Worm (Caenorhabditis elegans) whole organism, late embryonic: ENCODE data around the gene D2023.6.
A peak's percentile ranks its signal among the peaks of the same experiment; 100 is the strongest.

Source experiments
- C08G9.2 ChIP-seq: sonication (generic microtip); optimal IDR thresholded peaks from 2 replicates; lab custom pipeline; 2016; ENCODE audit warnings: mild to moderate bottlenecking, missing genetic modification characterization, moderate library complexity, missing compliant biosample characterization
- K09A11.1 ChIP-seq: sonication (generic microtip); optimal IDR thresholded peaks from 2 replicates; lab custom pipeline; 2017; ENCODE audit warnings: antibody characterized with exemption, mild to moderate bottlenecking, missing genetic modification characterization, missing compliant biosample characterization; ENCODE audit not compliant: insufficient read depth
- T23F11.4 ChIP-seq: fragments of 200-800 bp; sonication (Bioruptor generic); optimal IDR thresholded peaks from 2 replicates; lab custom pipeline; 2018; ENCODE audit warnings: mild to moderate bottlenecking, missing genetic modification characterization, missing compliant biosample characterization
- ama-1 ChIP-seq: fragments of 150-350 bp; optimal IDR thresholded peaks from 2 replicates; lab custom pipeline; 2014
- ceh-14 ChIP-seq: sonication (generic microtip); optimal IDR thresholded peaks from 2 replicates; lab custom pipeline; 2016; ENCODE audit warnings: missing genotype, missing genetic modification characterization, missing compliant biosample characterization
- ceh-2 ChIP-seq: sonication (generic microtip); optimal IDR thresholded peaks from 2 replicates; lab custom pipeline; 2016; ENCODE audit warnings: missing genotype, missing genetic modification characterization, missing compliant biosample characterization
- ceh-31 ChIP-seq: sonication (generic microtip); optimal IDR thresholded peaks from 2 replicates; lab custom pipeline; 2016; ENCODE audit warnings: missing genetic modification characterization, missing compliant biosample characterization
- ceh-34 ChIP-seq: sonication (generic microtip); optimal IDR thresholded peaks from 2 replicates; lab custom pipeline; 2016; ENCODE audit warnings: mild to moderate bottlenecking, missing genetic modification characterization, missing compliant biosample characterization
- ceh-9 ChIP-seq: sonication (generic microtip); optimal IDR thresholded peaks from 2 replicates; lab custom pipeline; 2016; ENCODE audit warnings: mild to moderate bottlenecking, missing genetic modification characterization, inconsistent platforms, missing compliant biosample characterization
- che-1 ChIP-seq: sonication (generic microtip); optimal IDR thresholded peaks from 2 replicates; lab custom pipeline; 2016; ENCODE audit warnings: mild to moderate bottlenecking, missing genetic modification characterization, missing compliant biosample characterization
- dve-1 ChIP-seq: sonication (generic microtip); optimal IDR thresholded peaks from 2 replicates; lab custom pipeline; 2017; ENCODE audit warnings: antibody characterized with exemption, mild to moderate bottlenecking, missing genetic modification characterization, missing compliant biosample characterization
- elt-2 ChIP-seq: sonication (generic microtip); optimal IDR thresholded peaks from 2 replicates; lab custom pipeline; 2016; ENCODE audit warnings: missing genetic modification reagents, missing genetic modification characterization, missing compliant biosample characterization
- eyg-1 ChIP-seq: sonication (generic microtip); optimal IDR thresholded peaks from 2 replicates; lab custom pipeline; 2016; ENCODE audit warnings: missing genotype, missing genetic modification characterization, missing compliant biosample characterization
- fkh-10 ChIP-seq: fragments of 150-350 bp; optimal IDR thresholded peaks from 2 replicates; lab custom pipeline; 2014; ENCODE audit warnings: missing biosample characterization, missing genetic modification reagents, missing genetic modification characterization
- hlh-30 ChIP-seq: sonication (generic microtip); optimal IDR thresholded peaks from 2 replicates; lab custom pipeline; 2017; ENCODE audit warnings: antibody characterized with exemption, missing genetic modification characterization, missing compliant biosample characterization; ENCODE audit not compliant: insufficient read depth
- hlh-8 ChIP-seq: sonication (generic microtip); optimal IDR thresholded peaks from 2 replicates; lab custom pipeline; 2016; ENCODE audit warnings: missing genotype, missing genetic modification characterization, missing compliant biosample characterization
- lim-6 ChIP-seq: sonication (generic microtip); optimal IDR thresholded peaks from 2 replicates; lab custom pipeline; 2016; ENCODE audit warnings: missing genetic modification characterization, missing compliant biosample characterization
- madf-2 ChIP-seq: sonication (generic microtip); optimal IDR thresholded peaks from 2 replicates; lab custom pipeline; 2017; ENCODE audit warnings: missing genetic modification characterization, missing compliant biosample characterization
- nfya-1 ChIP-seq: sonication (generic microtip); optimal IDR thresholded peaks from 2 replicates; lab custom pipeline; 2017; ENCODE audit warnings: missing genetic modification characterization, mild to moderate bottlenecking, missing compliant biosample characterization, antibody characterized with exemption, moderate library complexity
- nhr-11 ChIP-seq: fragments of 150-350 bp; optimal IDR thresholded peaks from 2 replicates; lab custom pipeline; 2014; ENCODE audit warnings: missing biosample characterization, missing genetic modification characterization
- nhr-232 ChIP-seq: sonication (generic microtip); optimal IDR thresholded peaks from 2 replicates; lab custom pipeline; 2016; ENCODE audit warnings: missing genetic modification characterization, missing compliant biosample characterization
- npax-4 ChIP-seq: sonication (generic microtip); optimal IDR thresholded peaks from 2 replicates; lab custom pipeline; 2016; ENCODE audit warnings: missing genetic modification characterization, missing compliant biosample characterization
- pat-9 ChIP-seq: fragments of 200-800 bp; sonication (Bioruptor generic); optimal IDR thresholded peaks from 2 replicates; lab custom pipeline; 2018; ENCODE audit warnings: mild to moderate bottlenecking, missing genetic modification characterization, moderate library complexity, missing compliant biosample characterization
- pax-1 ChIP-seq: fragments of 150-350 bp; optimal IDR thresholded peaks from 2 replicates; lab custom pipeline; 2014; ENCODE audit warnings: missing biosample characterization, missing genetic modification characterization
- pha-4 ChIP-seq: fragments of 150-350 bp; optimal IDR thresholded peaks from 2 replicates; lab custom pipeline; 2018; ENCODE audit warnings: missing biosample characterization, missing genetic modification reagents, missing genetic modification characterization
- pqm-1 ChIP-seq: sonication (generic microtip); optimal IDR thresholded peaks from 2 replicates; lab custom pipeline; 2016; ENCODE audit warnings: missing genetic modification characterization, missing compliant biosample characterization
- ref-2 ChIP-seq: sonication (generic microtip); optimal IDR thresholded peaks from 2 replicates; lab custom pipeline; 2016; ENCODE audit warnings: missing genetic modification characterization, missing compliant biosample characterization
- rnt-1 ChIP-seq: sonication (generic microtip); optimal IDR thresholded peaks from 2 replicates; lab custom pipeline; 2016; ENCODE audit warnings: missing genetic modification characterization, missing compliant biosample characterization
- sdc-2 ChIP-seq: sonication (generic microtip); optimal IDR thresholded peaks from 2 replicates; lab custom pipeline; 2016; ENCODE audit warnings: missing genotype, missing genetic modification characterization, missing compliant biosample characterization
- sox-2 ChIP-seq: fragments of 200-800 bp; sonication (Bioruptor generic); IDR thresholded peaks from 2 replicates; pipeline ENCODE4 v1.3.6; 2022; ENCODE audit warnings: missing genetic modification reagents, missing genetic modification characterization, missing compliant biosample characterization
- sox-4 ChIP-seq: sonication (generic microtip); optimal IDR thresholded peaks from 2 replicates; lab custom pipeline; 2017; ENCODE audit warnings: mild to moderate bottlenecking, missing genetic modification characterization, inconsistent platforms, missing compliant biosample characterization
- syd-9 ChIP-seq: sonication (generic microtip); optimal IDR thresholded peaks from 2 replicates; lab custom pipeline; 2016; ENCODE audit warnings: mild to moderate bottlenecking, missing genetic modification characterization, moderate library complexity, missing compliant biosample characterization
- ttx-3 ChIP-seq: sonication (generic microtip); optimal IDR thresholded peaks from 2 replicates; lab custom pipeline; 2016; ENCODE audit warnings: missing genetic modification reagents, missing genetic modification characterization, missing compliant biosample characterization
- unc-3 ChIP-seq, 2 experiments: fragments of 200-800 bp in 1 of 2; sonication (Bioruptor generic) in 1 of 2; sonication (generic microtip) in 1 of 2; conservative IDR thresholded peaks in 1 of 2; optimal IDR thresholded peaks in 1 of 2; 2 replicates each; pipeline versions ENCODE4 v1.3.6 to Lab custom; 2016 to 2022; ENCODE audit warnings: missing compliant biosample characterization in 2 of 2, missing genetic modification characterization in 2 of 2, missing genetic modification reagents in 1 of 2
- unc-42 ChIP-seq: sonication (generic microtip); optimal IDR thresholded peaks from 2 replicates; lab custom pipeline; 2016; ENCODE audit warnings: missing genotype, missing genetic modification characterization, missing compliant biosample characterization
- unc-55 ChIP-seq: sonication (generic microtip); optimal IDR thresholded peaks from 2 replicates; lab custom pipeline; 2017; ENCODE audit warnings: missing biosample characterization, missing genetic modification reagents, missing genetic modification characterization

D2023.6 gene

DNA sequence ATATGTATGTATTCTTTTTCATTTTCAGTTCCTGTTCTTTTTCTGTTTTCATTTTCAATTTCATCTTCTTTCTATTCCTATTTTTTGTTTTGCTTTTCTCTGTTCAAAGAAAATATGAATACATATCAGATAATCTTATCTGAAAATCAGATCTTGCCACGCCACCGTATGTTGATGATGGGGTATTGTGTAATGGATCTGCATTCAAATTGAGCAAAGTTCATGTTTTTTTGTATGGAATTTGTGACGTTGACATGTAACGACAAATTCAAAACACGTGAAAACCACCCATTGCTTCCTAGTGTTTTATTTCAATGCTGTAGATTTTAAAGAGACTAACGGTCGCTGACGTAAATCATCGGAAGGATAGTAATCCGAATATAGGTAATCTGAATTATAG is 31.1 kb downstream of the D2023.6 start:
- no peak for TF ChIP-seq rnt-1 (tag; lab: Kevin White, UChicago)
- TF ChIP-seq sdc-2 (tag; lab: Kevin White, UChicago), result no peak
- TF ChIP-seq dve-1 (tag; lab: Kevin White, UChicago), result no peak
- TF ChIP-seq ceh-14 (tag; lab: Kevin White, UChicago), result no peak
- no peak for TF ChIP-seq K09A11.1 (tag; lab: Kevin White, UChicago)
- TF ChIP-seq unc-3 (GFP tag; conservative IDR thresholded peaks at IDR 0.05; lab: Robert Waterston, UW), result no peak
- TF ChIP-seq unc-3 (tag; optimal IDR thresholded peaks at IDR 0.05; lab: Kevin White, UChicago), result no peak
- TF ChIP-seq pax-1, result no peak
- no peak for TF ChIP-seq ceh-2 (tag; lab: Kevin White, UChicago)
- TF ChIP-seq nfya-1 (tag; lab: Kevin White, UChicago), result no peak

DNA sequence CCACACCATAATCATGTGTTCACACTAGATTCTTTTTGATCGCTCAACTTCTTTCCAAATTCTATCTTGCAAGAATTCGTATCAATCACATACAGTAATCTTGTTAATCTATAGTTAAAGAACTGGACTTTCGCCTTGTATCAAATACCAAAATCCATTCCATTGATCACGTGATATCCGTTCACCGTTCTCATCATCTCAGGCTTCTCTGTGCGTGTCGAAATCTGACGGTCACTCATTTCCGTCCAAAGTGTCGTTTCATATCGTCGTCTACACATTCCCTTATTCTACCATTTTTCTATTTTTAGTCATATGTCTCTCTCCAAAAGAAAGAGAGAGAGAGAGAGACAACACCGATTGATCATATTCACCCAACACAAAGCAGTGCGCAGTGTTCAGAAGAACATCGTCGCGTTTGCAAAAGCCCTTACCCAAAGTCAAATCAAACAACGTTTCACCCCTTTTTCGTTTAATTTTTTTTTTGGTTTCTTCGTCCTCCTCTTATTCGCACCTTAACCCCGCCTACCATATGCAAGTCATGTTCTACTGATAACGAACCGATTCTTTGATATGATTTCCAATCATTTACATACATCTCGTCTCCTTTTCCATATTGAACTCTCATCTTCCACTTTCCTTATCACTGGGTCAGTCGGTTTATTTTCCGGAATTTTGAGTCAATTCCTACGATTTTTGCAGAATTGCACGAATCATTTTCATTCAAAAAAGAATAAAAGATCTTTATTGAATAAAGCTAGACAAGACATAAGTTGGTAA is 32.1 kb downstream of the D2023.6 start:
- peak; percentile 73 for TF ChIP-seq elt-2 (tag; lab: Kevin White, UChicago)
- TF ChIP-seq nhr-11 (tag; lab: Kevin White, UChicago), result no peak
- no peak for TF ChIP-seq pqm-1
- TF ChIP-seq ref-2 (tag; lab: Kevin White, UChicago), result no peak
- peak; percentile 49 for TF ChIP-seq hlh-30 (tag; lab: Kevin White, UChicago)
- TF ChIP-seq npax-4, result no peak
- TF ChIP-seq T23F11.4 (GFP tag; lab: Kevin White, UChicago), result no peak

DNA sequence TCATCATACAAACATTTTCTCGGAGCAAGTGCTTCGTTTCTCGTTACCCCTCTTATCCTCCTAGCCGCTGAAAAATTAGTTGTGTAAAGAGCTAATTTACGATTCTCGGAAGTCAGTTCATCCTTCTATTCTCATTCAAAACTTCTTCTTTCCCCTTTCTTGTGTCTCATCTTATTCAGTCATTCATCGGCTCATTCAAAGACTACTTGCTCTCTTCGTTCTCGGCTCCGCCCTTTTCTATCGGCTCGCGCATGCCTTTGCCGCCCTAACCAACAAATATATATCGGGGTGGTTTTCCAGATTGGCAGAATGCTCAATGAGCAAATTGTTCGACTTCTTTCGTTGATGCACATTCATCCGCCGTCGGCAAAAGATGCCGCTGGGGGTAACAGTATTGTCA is 33.2 kb downstream of the D2023.6 start, which contains the start of gene R13H4.5:
Gene R13H4.5 (plus strand): TSS at position 301 of the 400 bp plus-strand sequence.
- TF ChIP-seq syd-9 (tag; lab: Kevin White, UChicago), result no peak
- no peak for TF ChIP-seq ttx-3 (tag; lab: Kevin White, UChicago)
- TF ChIP-seq unc-55 (GFP tag; lab: Kevin White, UChicago), result no peak

DNA sequence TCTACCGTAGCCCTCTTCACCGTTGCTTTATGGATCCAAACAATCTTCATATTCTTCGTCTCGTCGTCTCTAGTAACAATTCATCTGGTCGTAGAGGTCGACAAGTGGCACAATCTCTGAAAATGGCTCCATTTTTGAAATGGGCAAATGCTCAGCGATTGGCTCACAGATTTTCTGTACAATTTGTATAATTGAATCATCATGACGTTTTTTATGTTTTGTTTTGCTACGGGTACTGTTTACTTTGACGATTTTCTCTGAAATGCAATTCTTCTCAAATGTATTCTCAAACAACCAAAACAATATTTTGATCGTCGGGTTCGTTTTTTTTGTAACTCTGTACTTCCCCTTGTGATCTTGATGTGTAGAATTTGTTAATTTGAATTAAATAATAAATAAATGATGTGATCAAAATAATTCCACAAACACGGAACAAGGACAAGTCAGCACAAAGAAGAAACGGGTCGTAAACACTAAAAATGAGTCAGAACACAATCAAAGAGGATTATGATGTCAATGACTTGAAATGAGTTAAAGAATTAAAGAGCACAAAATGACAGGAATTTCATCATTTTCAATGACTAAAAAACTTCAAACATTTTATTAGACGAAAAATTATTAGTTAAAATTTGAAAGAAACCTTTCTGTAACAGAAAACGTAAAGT is 34.9 kb downstream of the D2023.6 start:
- no peak for TF ChIP-seq che-1 (tag; lab: Kevin White, UChicago)
- TF ChIP-seq unc-55 (GFP tag; lab: Kevin White, UChicago), result no peak
- no peak for TF ChIP-seq ceh-9 (tag; lab: Kevin White, UChicago)
- no peak for TF ChIP-seq nhr-232 (tag; lab: Kevin White, UChicago)
- no peak for TF ChIP-seq sox-4 (tag; lab: Kevin White, UChicago)
- TF ChIP-seq pax-1, result no peak
- TF ChIP-seq ceh-34 (tag; lab: Kevin White, UChicago), result no peak
- no peak for TF ChIP-seq lim-6 (tag; lab: Kevin White, UChicago)
- no peak for TF ChIP-seq syd-9 (tag; lab: Kevin White, UChicago)
- TF ChIP-seq unc-3 (GFP tag; conservative IDR thresholded peaks at IDR 0.05; lab: Robert Waterston, UW), result no peak
- TF ChIP-seq unc-3 (tag; optimal IDR thresholded peaks at IDR 0.05; lab: Kevin White, UChicago), result no peak
- no peak for TF ChIP-seq ceh-31 (tag; lab: Kevin White, UChicago)
- TF ChIP-seq nhr-11 (tag; lab: Kevin White, UChicago), result no peak
- TF ChIP-seq T23F11.4 (GFP tag; lab: Kevin White, UChicago), result no peak
- no peak for TF ChIP-seq unc-42 (tag; lab: Kevin White, UChicago)
- no peak for TF ChIP-seq ref-2 (tag; lab: Kevin White, UChicago)
- no peak for TF ChIP-seq fkh-10 (GFP tag; lab: Kevin White, UChicago)

DNA sequence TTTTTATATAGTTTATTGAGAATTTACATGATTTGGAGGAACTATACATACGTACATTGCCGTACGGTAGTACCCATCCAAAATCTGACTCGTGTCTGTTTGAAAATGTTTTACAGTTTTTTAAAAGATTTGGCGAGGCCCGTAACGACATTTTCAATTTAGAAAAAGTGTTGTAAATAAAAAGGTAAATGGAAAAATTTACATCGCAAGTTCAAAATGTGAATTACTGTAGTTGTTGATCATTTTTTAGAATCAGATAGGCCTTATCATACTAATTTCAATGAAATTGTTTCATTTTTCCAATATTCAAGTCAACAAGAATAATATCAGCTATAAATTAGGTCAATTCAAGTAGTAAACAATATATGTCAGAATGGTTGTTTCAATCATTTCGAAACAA is 35.7 kb downstream of the D2023.6 start, which contains the start of gene R13H4.6:
Gene R13H4.6 (plus strand): TSS at position 301 of the 400 bp plus-strand sequence.
- TF ChIP-seq eyg-1 (tag; lab: Kevin White, UChicago) (no peak), C08G9.2 (tag; lab: Kevin White, UChicago) (no peak), ama-1 (lab: Kevin White, UChicago) (no peak), madf-2 (tag; lab: Kevin White, UChicago) (no peak), sox-4 (tag; lab: Kevin White, UChicago) (no peak), unc-55 (GFP tag; lab: Kevin White, UChicago) (no peak), hlh-8 (tag; lab: Kevin White, UChicago) (no peak), npax-4 (no peak), sox-2 (no peak), fkh-10 (GFP tag; lab: Kevin White, UChicago) (no peak), pat-9 (tag; lab: Kevin White, UChicago) (no peak), pha-4 (tag; lab: Kevin White, UChicago) (no peak)
